Worm (Caenorhabditis elegans) whole organism, midembryonic: Measurements from ENCODE around the gene T11G6.3.

ENCODE experiments used
- flt-1 ChIP-seq: fragments of 200-800 bp; sonication (Bioruptor generic); IDR thresholded peaks from 2 replicates; pipeline ENCODE4 v1.3.6; 2022; ENCODE audit warnings: missing genetic modification characterization, missing compliant biosample characterization
- med-1 ChIP-seq: sonication (generic microtip); optimal IDR thresholded peaks from 2 replicates; lab custom pipeline; 2017; ENCODE audit warnings: missing genetic modification characterization, mild to moderate bottlenecking, missing compliant biosample characterization, antibody characterized with exemption, missing genetic modification reagents; ENCODE audit not compliant: insufficient read depth
- ref-1 ChIP-seq: fragments of 200-800 bp; sonication (Bioruptor generic); conservative IDR thresholded peaks from 2 replicates; pipeline ENCODE4 v1.3.6; 2022; ENCODE audit warnings: missing genetic modification reagents, missing genetic modification characterization, missing compliant biosample characterization
- tab-1 ChIP-seq: fragments of 200-800 bp; sonication (Bioruptor generic); IDR thresholded peaks from 2 replicates; pipeline ENCODE4 v1.3.6; 2022; ENCODE audit warnings: missing genetic modification characterization, missing compliant biosample characterization
- ztf-23 ChIP-seq: fragments of 200-800 bp; sonication (Bioruptor generic); IDR thresholded peaks from 2 replicates; pipeline ENCODE4 v1.3.6; 2022; ENCODE audit warnings: missing genetic modification reagents, missing genetic modification characterization, missing compliant biosample characterization
- ztf-29 ChIP-seq: fragments of 200-800 bp; sonication (Bioruptor generic); IDR thresholded peaks from 2 replicates; pipeline ENCODE4 v1.3.6; 2022; ENCODE audit warnings: missing genetic modification reagents, missing genetic modification characterization, missing compliant biosample characterization

- TF ChIP-seq med-1 (GFP tag; lab: Kevin White, UChicago) (no peak), ztf-29 (GFP tag; lab: Robert Waterston, UW) (no peak), tab-1 (no peak), ref-1 (no peak), ztf-23 (no peak), flt-1 (no peak)
Observed at ce11 chrIV:10828049-10828448, 27.0 kb downstream of the T11G6.3 start, which contains the start of gene npax-3.
